Fruit fly (Drosophila melanogaster): ENCODE measurements around the gene CG13053.

dm6 chr3L:16231857-16232256 is 27.7 kb downstream of the CG13053 start, which contains the start of the genes PDCD-5 and MED10:
- TF ChIP-seq Ets98B (GFP tag; IDR thresholded peaks at IDR 0.05): no peak
- no peak for TF ChIP-seq CG10348 (GFP tag; IDR thresholded peaks at IDR 0.05)
- TF ChIP-seq EcR (GFP tag; optimal IDR thresholded peaks at IDR 0.05): no peak
- no peak for TF ChIP-seq CG32121 (GFP tag; IDR thresholded peaks at IDR 0.05)
- no peak for TF ChIP-seq CG8301 (tag; optimal IDR thresholded peaks at IDR 0.05)
- TF ChIP-seq D1 (tag; optimal IDR thresholded peaks at IDR 0.05): peak; percentile 56
- 0 out of 3 replicates have a peak, but pooled peaks have one; percentile 21 for TF ChIP-seq CG4496 (GFP tag; IDR thresholded peaks at IDR 0.05)
- peak; percentile 3 for TF ChIP-seq Snoo (tag; optimal IDR thresholded peaks at IDR 0.05)
- TF ChIP-seq CG17806 (tag; optimal IDR thresholded peaks at IDR 0.05): peak; percentile 10
- no peak for TF ChIP-seq CG12605 (GFP tag; IDR thresholded peaks at IDR 0.05)
- TF ChIP-seq rn (GFP tag; IDR thresholded peaks at IDR 0.05): peak; percentile 37; the same call in 1 of the 2 replicates
- TF ChIP-seq CG8159 (tag; optimal IDR thresholded peaks at IDR 0.05): peak; percentile 48
- no peak for TF ChIP-seq CG14655 (GFP tag; optimal IDR thresholded peaks at IDR 0.05)
- TF ChIP-seq fd96Ca (GFP tag; IDR thresholded peaks at IDR 0.05): no peak
